Comparison of ENCODE assay signal across 4 worm cellular contexts in genomic region chrX:461623-462022, ce11.
TF ChIP-seq lines count a peak whose summit lies in the region.

No protein-coding gene starts in this region.

TF ChIP-seq in whole organism, L4 larva, 104 proteins besides CTCF, POLR2A, EP300 and RAD21:
- TF ChIP-seq jun-1 (tag; optimal IDR thresholded peaks at IDR 0.05; lab: Kevin White, UChicago) (no peak), Y75B8A.6 (GFP tag; IDR thresholded peaks at IDR 0.05; lab: Robert Waterston, UW) (no peak), set-16 (GFP tag; IDR thresholded peaks at IDR 0.05; lab: Robert Waterston, UW) (peak; percentile 94), nhr-42 (GFP tag; IDR thresholded peaks at IDR 0.05; lab: Robert Waterston, UW) (0 out of 2 replicates have a peak, but pooled peaks have one; percentile 8), mdt-29 (GFP tag; IDR thresholded peaks at IDR 0.05; lab: Robert Waterston, UW) (0 out of 2 replicates have a peak, but pooled peaks have one; percentile 28), dmd-8 (GFP tag; IDR thresholded peaks at IDR 0.05; lab: Robert Waterston, UW) (0 out of 2 replicates have a peak, but pooled peaks have one; percentile 62)
TF ChIP-seq in whole organism, L4 larva: peak in this region for 4.

TF ChIP-seq in whole organism, late embryonic, 69 proteins besides CTCF, POLR2A, EP300 and RAD21:
- TF ChIP-seq ref-2 (tag; optimal IDR thresholded peaks at IDR 0.05; lab: Kevin White, UChicago) (peak; percentile 13), ceh-48 (tag; optimal IDR thresholded peaks at IDR 0.05; lab: Kevin White, UChicago) (no peak)

TF ChIP-seq in whole organism, midembryonic, 9 proteins besides CTCF, POLR2A, EP300 and RAD21:
- TF ChIP-seq ztf-23 (GFP tag; IDR thresholded peaks at IDR 0.05; lab: Robert Waterston, UW): no peak
- TF ChIP-seq tab-1 (GFP tag; IDR thresholded peaks at IDR 0.05; lab: Robert Waterston, UW): 0 out of 2 replicates have a peak, but pooled peaks have one; percentile 40
TF ChIP-seq in whole organism, midembryonic: peak in this region for 1.

TF ChIP-seq in whole organism, young adult, 124 proteins besides CTCF, POLR2A, EP300 and RAD21:
- TF ChIP-seq Y79H2A.3 (GFP tag; conservative IDR thresholded peaks at IDR 0.05; lab: Robert Waterston, UW): no peak
- TF ChIP-seq ekl-4 (GFP tag; IDR thresholded peaks at IDR 0.05; lab: Robert Waterston, UW): no peak
- TF ChIP-seq dpl-1 (GFP tag; optimal IDR thresholded peaks at IDR 0.05; lab: Kevin White, UChicago): no peak
- TF ChIP-seq B0261.1 (tag; optimal IDR thresholded peaks at IDR 0.05; lab: Kevin White, UChicago): no peak
- no peak for TF ChIP-seq snpc-1.3 (tag; optimal IDR thresholded peaks at IDR 0.05; lab: Kevin White, UChicago; ENCODE audit: insufficient read depth)
- TF ChIP-seq F37B4.10 (GFP tag; IDR thresholded peaks at IDR 0.05; lab: Robert Waterston, UW): 0 out of 2 replicates have a peak, but pooled peaks have one; percentile 37
- TF ChIP-seq K12H6.12 (tag; optimal IDR thresholded peaks at IDR 0.05; lab: Kevin White, UChicago): no peak
- no peak for TF ChIP-seq tbp1 (GFP tag; optimal IDR thresholded peaks at IDR 0.05; lab: Kevin White, UChicago)
- TF ChIP-seq Y53G8AR.9 (GFP tag; conservative IDR thresholded peaks at IDR 0.05; lab: Robert Waterston, UW): no peak
- no peak for TF ChIP-seq zim-3 (tag; optimal IDR thresholded peaks at IDR 0.05; lab: Kevin White, UChicago)
- TF ChIP-seq zfh-2 (GFP tag; conservative IDR thresholded peaks at IDR 0.05; lab: Robert Waterston, UW): peak; percentile 88
- peak; percentile 3 for TF ChIP-seq sptf-2 (GFP tag; optimal IDR thresholded peaks at IDR 0.05; lab: Kevin White, UChicago)
- TF ChIP-seq lin-35 (GFP tag; optimal IDR thresholded peaks at IDR 0.05; lab: Kevin White, UChicago): no peak
- no peak for TF ChIP-seq ceh-27 (GFP tag; optimal IDR thresholded peaks at IDR 0.05; lab: Kevin White, UChicago)
- no peak for TF ChIP-seq ztf-26 (tag; optimal IDR thresholded peaks at IDR 0.05; lab: Kevin White, UChicago)
- TF ChIP-seq nfyb-1 (GFP tag; IDR thresholded peaks at IDR 0.05; lab: Robert Waterston, UW): no peak
- no peak for TF ChIP-seq sea-2 (GFP tag; IDR thresholded peaks at IDR 0.05; lab: Robert Waterston, UW)
- TF ChIP-seq rec-8 (tag; optimal IDR thresholded peaks at IDR 0.05; lab: Kevin White, UChicago): no peak
- no peak for TF ChIP-seq lsl-1 (GFP tag; optimal IDR thresholded peaks at IDR 0.05; lab: Kevin White, UChicago)
- no peak for TF ChIP-seq B0336.3 (GFP tag; IDR thresholded peaks at IDR 0.05; lab: Robert Waterston, UW)
- TF ChIP-seq egrh-3 (GFP tag; IDR thresholded peaks at IDR 0.05; lab: Robert Waterston, UW): peak; percentile 80; the same call in 1 of the 2 replicates
- TF ChIP-seq cebp-2 (GFP tag; IDR thresholded peaks at IDR 0.05; lab: Robert Waterston, UW): 0 out of 2 replicates have a peak, but pooled peaks have one; percentile 45
- no peak for TF ChIP-seq ceh-100 (GFP tag; IDR thresholded peaks at IDR 0.05; lab: Robert Waterston, UW)
- peak; percentile 30; the same call in 1 of the 2 replicates for TF ChIP-seq egl-44 (GFP tag; IDR thresholded peaks at IDR 0.05; lab: Robert Waterston, UW)
- TF ChIP-seq F23B12.7 (tag; optimal IDR thresholded peaks at IDR 0.05; lab: Kevin White, UChicago; ENCODE audit: insufficient read depth): no peak
